Worm (Caenorhabditis elegans) whole organism, mixed stage, embryonic: ENCODE results near the gene dpy-7.

Experiments
- drap-1 ChIP-seq: fragments of 200-800 bp; sonication (Bioruptor generic); optimal IDR thresholded peaks from 3 replicates; lab custom pipeline; 2018; ENCODE audit warnings: mild to moderate bottlenecking, missing genetic modification characterization, missing compliant biosample characterization
- ham-2 ChIP-seq: fragments of 200-800 bp; sonication (Bioruptor generic); optimal IDR thresholded peaks from 2 replicates; lab custom pipeline; 2018; ENCODE audit warnings: mild to moderate bottlenecking, missing genetic modification characterization, missing compliant biosample characterization
- mep-1 ChIP-seq: fragments of 150-350 bp; optimal IDR thresholded peaks from 2 replicates; lab custom pipeline; 2017; ENCODE audit warnings: missing biosample characterization, missing genetic modification reagents, missing genetic modification characterization, inconsistent platforms
- snpc-4 ChIP-seq: fragments of 150-350 bp; optimal IDR thresholded peaks from 2 replicates; lab custom pipeline; 2014; ENCODE audit warnings: missing biosample characterization, missing genetic modification characterization
- unc-120 ChIP-seq: sonication (generic microtip); optimal IDR thresholded peaks from 2 replicates; lab custom pipeline; 2017; ENCODE audit warnings: missing genetic modification characterization, missing compliant biosample characterization; ENCODE audit not compliant: poor library complexity, severe bottlenecking
- unc-39 ChIP-seq: fragments of 150-350 bp; optimal IDR thresholded peaks from 2 replicates; lab custom pipeline; 2014; ENCODE audit warnings: missing biosample characterization, missing genetic modification characterization
- unc-62 ChIP-seq: fragments of 150-350 bp; optimal IDR thresholded peaks from 2 replicates; lab custom pipeline; 2014; ENCODE audit warnings: missing biosample characterization, missing genetic modification reagents, missing genetic modification characterization

- TF ChIP-seq snpc-4 (tag; lab: Kevin White, UChicago) (no peak), unc-62 (no peak), unc-39 (no peak), ham-2 (no peak), unc-120 (tag; lab: Kevin White, UChicago) (no peak), drap-1 (GFP tag; lab: Kevin White, UChicago) (no peak), mep-1 (tag; lab: Kevin White, UChicago) (no peak)
Observed at ce11 chrX:7507141-7507540, 30.5 kb downstream of the dpy-7 start.
